Worm (Caenorhabditis elegans): Measurements from ENCODE around the gene col-164.

col-164 gene

DNA sequence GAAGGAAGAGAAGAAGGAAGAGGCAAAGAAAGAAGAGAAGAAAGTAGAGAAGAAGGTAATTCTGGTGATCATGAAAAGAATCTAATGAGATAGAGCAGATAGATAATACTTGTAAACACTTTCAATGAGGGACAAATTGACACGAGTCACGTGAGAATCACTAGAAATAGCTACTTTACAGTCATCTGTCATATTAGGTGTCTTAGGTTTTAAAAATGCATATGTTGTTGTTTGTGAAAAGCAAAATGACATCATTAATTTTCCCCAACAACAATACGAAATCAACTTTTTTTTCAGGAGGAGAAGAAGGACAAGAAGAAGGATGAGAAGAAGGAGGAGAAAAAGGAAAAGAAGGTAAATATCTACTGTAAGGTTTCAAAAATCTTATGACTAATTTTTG is 18.1 kb upstream of the col-164 start:
- no peak for TF ChIP-seq him-1 (tag; optimal IDR thresholded peaks at IDR 0.05)
- no peak for TF ChIP-seq dao-5 (tag; optimal IDR thresholded peaks at IDR 0.05)
- TF ChIP-seq W03F9.2 (tag; optimal IDR thresholded peaks at IDR 0.05): no peak

DNA sequence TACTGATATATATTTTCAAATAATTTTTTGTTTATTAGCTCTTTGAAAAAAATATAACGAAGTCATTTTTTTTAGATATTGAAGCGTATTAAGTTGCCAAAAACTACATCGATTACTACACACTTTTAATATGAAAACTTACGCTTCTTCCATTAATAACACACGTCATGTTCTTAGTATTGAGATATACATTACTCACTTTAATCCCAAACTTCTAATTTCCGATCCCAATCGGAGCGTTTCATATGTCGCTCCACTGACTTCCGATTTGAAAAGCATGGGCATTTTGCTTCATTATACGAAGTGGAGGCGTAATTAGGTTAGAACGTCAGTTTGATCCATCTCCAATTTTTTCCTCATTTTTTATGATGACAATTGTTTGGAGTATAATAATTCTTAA is 14.4 kb upstream of the col-164 start:
- no peak for TF ChIP-seq him-1 (tag; optimal IDR thresholded peaks at IDR 0.05)
- no peak for TF ChIP-seq W03F9.2 (tag; optimal IDR thresholded peaks at IDR 0.05)
- TF ChIP-seq dao-5 (tag; optimal IDR thresholded peaks at IDR 0.05): no peak

DNA sequence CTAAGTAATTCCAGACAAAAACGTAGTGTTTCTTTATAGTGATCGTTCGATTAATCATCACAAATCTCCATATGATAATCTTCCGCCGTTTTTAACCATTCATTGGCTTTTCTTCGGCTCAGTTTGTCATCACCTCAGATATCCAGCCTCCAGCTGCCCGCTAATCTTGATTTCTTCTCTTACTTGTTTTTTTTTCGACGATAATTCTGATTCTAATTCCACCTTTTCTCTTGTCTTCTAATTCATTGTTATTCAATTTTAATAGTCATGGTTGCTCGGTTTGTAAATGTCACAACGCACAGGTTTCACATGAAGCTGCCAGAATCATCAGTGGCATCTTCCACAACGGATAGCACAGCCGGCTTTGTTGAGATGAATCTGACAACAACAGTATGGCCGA is 13.7 kb upstream of the col-164 start, which contains the start of gene F49H12.4:
TSS of gene F49H12.4 (plus strand) at position 301 of the 400 bp plus-strand sequence.
- TF ChIP-seq him-1 (tag; optimal IDR thresholded peaks at IDR 0.05) (no peak), W03F9.2 (tag; optimal IDR thresholded peaks at IDR 0.05) (no peak), dao-5 (tag; optimal IDR thresholded peaks at IDR 0.05) (no peak)

DNA sequence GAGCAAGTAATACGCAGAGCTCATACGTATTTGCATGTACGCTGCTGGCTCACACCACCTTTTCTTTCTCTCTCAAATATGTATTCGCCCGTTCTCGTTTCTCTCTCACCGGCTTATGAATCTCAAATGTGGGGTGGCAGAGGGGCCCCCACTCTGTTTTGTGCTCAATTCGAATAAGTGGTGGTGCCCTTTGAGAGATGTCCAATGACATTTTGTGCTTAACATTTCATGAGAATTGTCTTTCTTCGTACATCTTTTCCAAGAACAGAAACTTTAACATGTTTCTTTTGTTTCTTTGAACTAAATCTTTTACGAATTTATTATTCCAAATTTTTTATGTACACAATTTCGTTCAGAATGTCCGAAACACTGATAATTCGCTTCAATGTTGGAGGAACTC is 9.2 kb upstream of the col-164 start, which contains the start of gene F49H12.3:
TSS of gene F49H12.3 (plus strand) at position 357 of the 400 bp plus-strand sequence.
- TF ChIP-seq W03F9.2 (tag; optimal IDR thresholded peaks at IDR 0.05) (no peak), dao-5 (tag; optimal IDR thresholded peaks at IDR 0.05) (no peak), him-1 (tag; optimal IDR thresholded peaks at IDR 0.05) (no peak)

DNA sequence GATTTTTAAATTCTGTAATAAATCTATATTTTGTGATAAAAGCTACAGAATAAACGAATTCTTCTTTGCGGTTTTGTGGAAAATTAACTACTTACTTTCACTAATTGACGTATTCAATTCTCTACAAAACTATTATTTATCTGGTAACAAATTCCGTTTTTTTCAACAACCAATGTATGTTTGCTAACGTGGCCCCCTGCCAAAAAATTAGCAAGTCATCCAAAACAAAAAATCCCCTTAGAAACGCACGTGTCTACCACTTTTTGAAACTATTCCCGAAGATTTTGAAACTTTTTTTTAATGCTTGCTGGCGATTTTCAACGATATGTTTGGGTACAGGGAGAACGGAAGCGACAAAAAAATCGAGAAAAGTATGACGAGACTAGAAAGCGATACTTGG is 8.3 kb upstream of the col-164 start, which contains the start of gene F49H12.2:
TSS of gene F49H12.2 (plus strand) at position 301 of the 400 bp plus-strand sequence.
- TF ChIP-seq W03F9.2 (tag; optimal IDR thresholded peaks at IDR 0.05) (no peak), him-1 (tag; optimal IDR thresholded peaks at IDR 0.05) (no peak), dao-5 (tag; optimal IDR thresholded peaks at IDR 0.05) (no peak)

DNA sequence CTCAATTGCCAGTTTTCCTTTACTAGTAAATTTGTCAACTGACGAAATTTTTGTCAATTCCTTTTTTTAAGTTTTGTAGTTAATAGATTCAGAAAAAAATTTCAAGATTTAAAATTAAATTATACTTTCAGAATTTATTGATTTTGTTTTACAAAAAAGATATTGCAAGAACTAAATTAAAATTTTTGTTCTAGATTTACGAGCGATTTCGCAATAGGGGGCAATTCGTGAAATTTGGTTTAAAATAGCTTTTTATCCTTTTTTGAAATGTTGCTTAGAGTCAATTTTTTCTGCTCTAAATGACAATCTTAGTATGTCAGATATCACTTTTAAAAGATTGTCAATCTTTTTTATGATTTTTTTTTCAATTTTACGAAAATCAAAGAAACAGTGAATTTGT is 7.8 kb upstream of the col-164 start:
- TF ChIP-seq him-1 (tag; optimal IDR thresholded peaks at IDR 0.05) (no peak), dao-5 (tag; optimal IDR thresholded peaks at IDR 0.05) (no peak), W03F9.2 (tag; optimal IDR thresholded peaks at IDR 0.05) (no peak)

DNA sequence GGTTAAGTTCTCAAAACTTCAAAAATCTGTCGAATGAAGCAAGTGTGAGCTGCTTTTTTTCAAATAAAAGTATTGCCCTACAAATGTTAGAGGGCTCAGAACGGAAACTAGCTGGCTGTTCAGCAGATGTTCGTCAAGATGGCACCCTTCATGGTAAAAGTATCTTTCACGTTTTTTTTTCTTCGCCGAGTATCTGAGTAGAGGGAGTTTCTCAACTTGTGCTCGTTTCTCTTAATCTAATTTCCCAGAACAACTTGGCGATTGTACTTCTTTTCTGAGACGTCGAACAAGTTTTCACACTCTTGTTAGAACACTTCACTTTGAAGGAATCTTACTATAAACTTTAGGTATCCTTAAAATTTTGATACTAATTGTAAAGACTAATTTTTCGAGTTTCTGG is 5.6 kb upstream of the col-164 start:
- no peak for TF ChIP-seq him-1 (tag; optimal IDR thresholded peaks at IDR 0.05)

DNA sequence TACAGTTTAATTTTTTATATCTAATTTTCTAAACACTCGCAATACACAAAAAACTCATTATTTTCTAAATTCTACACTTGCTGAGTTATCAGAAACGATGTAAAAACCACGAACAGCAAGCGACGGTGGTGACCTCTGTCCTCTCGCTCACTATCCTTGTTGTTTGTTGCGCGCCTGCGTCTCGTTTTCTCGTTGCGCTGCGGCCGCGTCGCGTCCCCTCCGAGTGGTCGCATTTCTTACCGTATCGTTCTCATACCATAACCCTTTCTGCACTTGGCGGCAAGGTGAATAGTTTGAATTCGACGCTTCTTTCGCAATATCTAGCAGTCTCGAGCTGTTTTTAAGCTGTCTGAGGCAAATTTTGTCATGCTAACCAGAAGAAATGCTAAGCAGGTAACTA is 3.8 kb upstream of the col-164 start, which contains the start of gene lsy-2:
TSS of gene lsy-2 (plus strand) at position 271 of the 400 bp plus-strand sequence.
- no peak for TF ChIP-seq him-1 (tag; optimal IDR thresholded peaks at IDR 0.05)
- TF ChIP-seq dao-5 (tag; optimal IDR thresholded peaks at IDR 0.05): no peak
- TF ChIP-seq W03F9.2 (tag; optimal IDR thresholded peaks at IDR 0.05): no peak

DNA sequence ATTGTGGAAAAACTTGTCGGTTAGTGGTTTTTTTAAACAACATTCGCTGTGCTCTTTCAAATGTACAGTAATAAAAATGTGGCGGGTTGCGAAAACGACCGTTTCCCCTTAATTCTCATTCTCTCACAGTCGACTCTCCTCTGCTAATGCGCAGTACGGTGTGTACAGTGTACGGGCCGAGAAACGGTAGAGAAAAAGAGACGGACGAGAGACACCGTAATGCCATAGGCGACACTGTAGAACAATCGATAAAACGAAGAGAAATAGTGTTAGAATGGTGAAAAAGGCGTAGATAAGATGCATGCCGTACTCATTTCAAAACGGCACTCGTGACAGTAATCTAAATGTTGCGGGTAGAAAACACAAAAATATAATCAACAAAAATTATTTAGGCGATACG is 2.8 kb upstream of the col-164 start:
- TF ChIP-seq him-1 (tag; optimal IDR thresholded peaks at IDR 0.05) (no peak), dao-5 (tag; optimal IDR thresholded peaks at IDR 0.05) (no peak), W03F9.2 (tag; optimal IDR thresholded peaks at IDR 0.05) (no peak)

DNA sequence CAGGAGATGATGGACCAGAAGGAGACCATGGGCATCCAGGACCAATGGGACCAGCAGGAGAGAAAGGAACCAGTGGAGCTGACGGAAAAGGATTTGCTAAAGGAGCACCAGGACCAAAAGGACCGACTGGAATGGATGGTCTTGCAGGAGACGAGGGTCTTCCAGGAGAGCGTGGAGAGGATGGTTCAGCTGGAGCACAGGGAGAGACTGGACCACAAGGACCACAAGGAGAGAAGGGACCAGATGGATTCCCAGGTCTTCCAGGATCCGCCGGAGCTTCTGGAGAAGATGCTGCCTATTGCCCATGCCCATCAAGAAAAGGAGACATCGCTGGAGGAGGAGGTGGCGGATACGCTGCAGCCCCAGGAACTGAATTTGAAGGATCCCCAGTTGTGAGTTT is 825 bp downstream of the col-164 start:
- TF ChIP-seq him-1 (tag; optimal IDR thresholded peaks at IDR 0.05) (no peak), dao-5 (tag; optimal IDR thresholded peaks at IDR 0.05) (no peak), W03F9.2 (tag; optimal IDR thresholded peaks at IDR 0.05) (no peak)

DNA sequence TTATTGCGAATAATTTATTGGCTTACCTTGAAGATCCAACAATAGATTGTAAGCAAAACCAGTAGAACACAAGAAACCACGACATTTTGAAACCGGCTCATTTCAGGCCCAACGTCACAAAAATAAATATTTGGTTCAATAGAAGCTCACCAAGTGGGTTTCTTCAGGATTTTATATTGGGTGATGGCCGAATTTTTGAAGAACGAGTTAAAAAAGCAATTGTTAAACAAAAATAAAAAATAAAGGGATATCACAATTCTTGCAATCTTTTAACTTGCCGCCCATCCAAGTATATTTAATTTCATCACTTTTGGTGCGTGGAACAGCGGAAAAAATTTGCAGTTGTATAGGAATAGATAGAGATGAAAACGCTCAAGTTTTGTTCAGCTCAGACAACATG is 3.5 kb downstream of the col-164 start, which contains the start of gene T21D9.2:
TSS of gene T21D9.2 (minus strand) at position 101 of the 400 bp plus-strand sequence.
- TF ChIP-seq dao-5 (tag; optimal IDR thresholded peaks at IDR 0.05): no peak
- no peak for TF ChIP-seq W03F9.2 (tag; optimal IDR thresholded peaks at IDR 0.05)
- TF ChIP-seq him-1 (tag; optimal IDR thresholded peaks at IDR 0.05): no peak

DNA sequence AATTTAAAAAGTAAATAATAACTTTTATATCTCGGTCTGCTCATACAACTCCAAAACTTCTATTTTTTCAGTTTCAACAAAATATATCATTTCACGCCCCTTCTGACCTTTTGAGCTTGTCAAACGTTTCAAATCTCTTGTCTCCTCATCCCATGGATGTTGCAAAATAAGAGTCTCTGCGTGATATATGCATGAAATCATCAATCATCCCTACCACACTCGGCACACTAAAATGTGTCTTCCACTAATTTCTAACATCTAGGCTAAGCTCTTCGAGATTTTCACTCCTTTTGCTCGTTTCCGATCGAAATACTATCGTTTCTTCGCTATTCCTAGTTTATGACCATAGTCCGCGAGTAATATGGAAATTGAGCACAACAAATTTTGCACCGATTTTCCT is 5.7 kb downstream of the col-164 start:
- no peak for TF ChIP-seq him-1 (tag; optimal IDR thresholded peaks at IDR 0.05)
- TF ChIP-seq W03F9.2 (tag; optimal IDR thresholded peaks at IDR 0.05): no peak
- TF ChIP-seq dao-5 (tag; optimal IDR thresholded peaks at IDR 0.05): no peak

DNA sequence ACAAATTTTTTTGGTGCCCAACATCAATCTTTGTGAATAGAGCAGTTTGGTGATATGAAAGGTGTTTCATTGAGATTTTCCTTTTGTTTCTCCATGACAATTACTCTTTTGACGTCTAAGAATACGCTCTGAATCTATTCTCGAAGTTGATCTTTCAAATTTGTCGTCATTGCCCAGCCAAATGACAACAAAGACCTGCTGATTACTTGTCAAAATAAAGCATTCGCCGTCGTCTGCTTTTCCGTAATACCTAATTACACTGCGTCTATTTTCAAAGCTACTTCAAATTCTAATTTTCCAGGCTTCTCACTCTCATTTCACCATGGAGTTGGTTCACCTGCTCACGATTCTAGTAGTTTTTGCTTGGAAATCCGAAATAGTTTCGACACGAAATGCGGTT is 12.0 kb downstream of the col-164 start, which contains the start of gene F53B1.3:
TSS of gene F53B1.3 (plus strand) at position 301 of the 400 bp plus-strand sequence.
- TF ChIP-seq him-1 (tag; optimal IDR thresholded peaks at IDR 0.05) (no peak), W03F9.2 (tag; optimal IDR thresholded peaks at IDR 0.05) (no peak), dao-5 (tag; optimal IDR thresholded peaks at IDR 0.05) (no peak)

DNA sequence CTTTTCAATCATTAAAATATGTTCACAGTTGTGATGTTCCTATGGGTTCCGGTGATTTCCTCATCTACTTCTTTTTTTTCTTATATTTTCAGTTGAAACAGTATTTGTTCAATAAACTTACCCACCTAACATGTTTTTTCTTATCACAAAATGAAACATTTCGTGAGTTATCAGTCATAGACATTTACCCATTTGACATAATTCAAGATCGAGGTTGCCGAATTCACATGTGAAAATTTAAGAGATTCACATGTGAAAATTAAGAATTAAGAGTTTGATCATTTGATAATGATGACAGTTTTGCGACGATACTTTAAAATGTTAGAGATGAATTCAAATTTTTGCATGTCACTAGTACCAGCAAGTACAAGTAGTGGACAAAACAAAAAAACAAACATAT is 14.1 kb downstream of the col-164 start:
- TF ChIP-seq him-1 (tag; optimal IDR thresholded peaks at IDR 0.05): no peak

DNA sequence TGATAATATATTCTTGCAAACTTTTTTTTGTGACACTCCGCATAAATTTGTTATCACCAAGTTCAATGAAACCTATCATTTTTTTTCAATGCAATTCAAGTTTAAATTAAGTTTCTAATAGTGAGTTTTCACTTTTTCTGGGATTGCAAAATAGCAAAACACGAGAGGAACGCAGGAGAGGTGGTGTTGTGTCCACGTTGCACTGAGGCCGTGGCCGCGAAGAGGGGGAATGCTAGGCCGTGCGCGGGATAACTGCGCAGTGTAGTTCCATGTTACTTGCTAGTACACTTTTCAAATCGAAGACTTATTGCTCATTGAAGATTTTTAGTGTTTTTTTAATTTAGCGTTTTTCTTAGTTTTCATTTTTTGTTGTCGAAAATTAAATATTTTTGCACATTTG is 14.9 kb downstream of the col-164 start:
- TF ChIP-seq him-1 (tag; optimal IDR thresholded peaks at IDR 0.05) (no peak), dao-5 (tag; optimal IDR thresholded peaks at IDR 0.05) (no peak), W03F9.2 (tag; optimal IDR thresholded peaks at IDR 0.05) (no peak)

All from whole organism, L4/young adult.